Fruit fly (Drosophila melanogaster): ENCODE measurements around the gene zfh1.

zfh1 gene

dm6 chr3R:30764121-30764520 lies 1.6 kb upstream of the zfh1 start (continued):
- TF ChIP-seq Taf1 (GFP tag; IDR thresholded peaks at IDR 0.05), result no peak
- no peak for TF ChIP-seq Pdp1 (GFP tag; optimal IDR thresholded peaks at IDR 0.05)
- peak; percentile 47; the same call in 1 of the 2 replicates for TF ChIP-seq CG4360 (GFP tag; IDR thresholded peaks at IDR 0.05)
- TF ChIP-seq Hmr (GFP tag; optimal IDR thresholded peaks at IDR 0.05), result no peak
- peak; percentile 33; the same call in 1 of the 3 replicates for TF ChIP-seq Opbp (GFP tag; IDR thresholded peaks at IDR 0.05; ENCODE audit: partially characterized antibody)
- TF ChIP-seq C15 (GFP tag; IDR thresholded peaks at IDR 0.05), result no peak
- peak; percentile 38 for TF ChIP-seq pros (GFP tag; optimal IDR thresholded peaks at IDR 0.05)
- TF ChIP-seq CG4328 (GFP tag; optimal IDR thresholded peaks at IDR 0.05), result no peak
- peak; percentile 65 for TF ChIP-seq CG7745 (tag; optimal IDR thresholded peaks at IDR 0.05)
- TF ChIP-seq Nf-YA (GFP tag; IDR thresholded peaks at IDR 0.05), result peak; percentile 69
- peak; percentile 94 for TF ChIP-seq sr (GFP tag; IDR thresholded peaks at IDR 0.05)
- no peak for TF ChIP-seq CG18011 (GFP tag; optimal IDR thresholded peaks at IDR 0.05)
- TF ChIP-seq Aef1 (GFP tag; IDR thresholded peaks at IDR 0.05), result peak; percentile 50; the same call in 2 of the 3 replicates
- no peak for TF ChIP-seq Mrtf (GFP tag; IDR thresholded peaks at IDR 0.05)
- TF ChIP-seq Stat92E (GFP tag; optimal IDR thresholded peaks at IDR 0.05), result peak in 1 of 3 experiments; percentile 6
- peak; percentile 29; the same call in 1 of the 2 replicates for TF ChIP-seq Adf1 (GFP tag; IDR thresholded peaks at IDR 0.05)
- TF ChIP-seq CG1832 (GFP tag; optimal IDR thresholded peaks at IDR 0.05), result peak; percentile 92
- TF ChIP-seq zen (tag; optimal IDR thresholded peaks at IDR 0.05), result peak; percentile 89

dm6 chr3R:30766922-30767504 lies 1.3 kb downstream of the zfh1 start:
- TF ChIP-seq exex (tag; optimal IDR thresholded peaks at IDR 0.05), result no peak
- peak; percentile 48 for TF ChIP-seq Xrp1 (GFP tag; IDR thresholded peaks at IDR 0.05)
- TF ChIP-seq CG11247 (GFP tag; IDR thresholded peaks at IDR 0.05), result 0 out of 2 replicates have a peak, but pooled peaks have one; percentile 8
- TF ChIP-seq CG18476 (GFP tag; optimal IDR thresholded peaks at IDR 0.05), result no peak
- TF ChIP-seq CG3407 (GFP tag; optimal IDR thresholded peaks at IDR 0.05), result peak; percentile 51
- TF ChIP-seq CG18764 (GFP tag; optimal IDR thresholded peaks at IDR 0.05), result peak; percentile 1
- peak; percentile 12 for TF ChIP-seq CG33213 (GFP tag; optimal IDR thresholded peaks at IDR 0.05)
- 0 out of 2 replicates have a peak, but pooled peaks have one; percentile 21 for TF ChIP-seq vvl (GFP tag; IDR thresholded peaks at IDR 0.05)
- TF ChIP-seq cg (GFP tag; optimal IDR thresholded peaks at IDR 0.05), result peak; percentile 25
- no peak for TF ChIP-seq Bdp1 (GFP tag; optimal IDR thresholded peaks at IDR 0.05)
- peak; percentile 65 for TF ChIP-seq Med (GFP tag)
- TF ChIP-seq Blimp-1 (GFP tag; optimal IDR thresholded peaks at IDR 0.05), result peak; percentile 35
- TF ChIP-seq Deaf1 (tag; optimal IDR thresholded peaks at IDR 0.05), result peak; percentile 14
- TF ChIP-seq CG7271 (tag; optimal IDR thresholded peaks at IDR 0.05), result peak; percentile 34
- TF ChIP-seq unc-4 (GFP tag; IDR thresholded peaks at IDR 0.05; ENCODE audit: partially characterized antibody), result no peak
- TF ChIP-seq sqz (GFP tag; optimal IDR thresholded peaks at IDR 0.05), result peak; percentile 24
- no peak for TF ChIP-seq Atf3 (GFP tag; optimal IDR thresholded peaks at IDR 0.05)
- TF ChIP-seq Pdp1 (GFP tag; optimal IDR thresholded peaks at IDR 0.05), result no peak
- 0 out of 2 replicates have a peak, but pooled peaks have one; percentile 27 for TF ChIP-seq Awh (GFP tag; IDR thresholded peaks at IDR 0.05)
- no peak for TF ChIP-seq Oaz (GFP tag; IDR thresholded peaks at IDR 0.05)
- TF ChIP-seq gem (tag; optimal IDR thresholded peaks at IDR 0.05), result peak; percentile 5
- peak in 1 of 2 experiments; percentile 45 for TF ChIP-seq chif (GFP tag; optimal IDR thresholded peaks at IDR 0.05)
- peak; percentile 18 for TF ChIP-seq CG8359 (GFP tag; optimal IDR thresholded peaks at IDR 0.05; ENCODE audit: borderline replicate concordance)
- peak; percentile 7 for TF ChIP-seq CG4424 (GFP tag; optimal IDR thresholded peaks at IDR 0.05)
- peak; percentile 19 for TF ChIP-seq CG17802 (tag; optimal IDR thresholded peaks at IDR 0.05)
- TF ChIP-seq CG2889 (GFP tag; IDR thresholded peaks at IDR 0.05), result no peak
- peak; percentile 18 for TF ChIP-seq CG7786 (GFP tag; optimal IDR thresholded peaks at IDR 0.05)
- no peak for TF ChIP-seq CG5180 (GFP tag; optimal IDR thresholded peaks at IDR 0.05)
- TF ChIP-seq Rfx (GFP tag; IDR thresholded peaks at IDR 0.05), result no peak
- TF ChIP-seq seq (GFP tag; IDR thresholded peaks at IDR 0.05), result 0 out of 2 replicates have a peak, but pooled peaks have one; percentile 16
- no peak for TF ChIP-seq HLH4C (GFP tag; IDR thresholded peaks at IDR 0.05; ENCODE audit: partially characterized antibody)
